ENCODE assay signal across 3 worm cellular contexts in genomic region chrX:10624157-10624623, ce11.
TF ChIP-seq lines count a peak whose summit lies in the region.

abl-1 (minus strand) TSS chrX:10624207.

TF ChIP-seq in whole organism, L1 larva, 84 proteins besides CTCF, POLR2A, EP300 and RAD21 (continued from another document and continues in another):
- TF ChIP-seq hlh-17 (GFP tag; optimal IDR thresholded peaks at IDR 0.05; lab: Kevin White, UChicago; ENCODE audit: borderline replicate concordance): no peak
- TF ChIP-seq nhr-90 (tag; optimal IDR thresholded peaks at IDR 0.05; lab: Kevin White, UChicago; ENCODE audit: poor library complexity): no peak
- no peak for TF ChIP-seq snpc-4 (tag; optimal IDR thresholded peaks at IDR 0.05; lab: Kevin White, UChicago)
- TF ChIP-seq lin-14 (GFP tag; optimal IDR thresholded peaks at IDR 0.05; lab: Kevin White, UChicago): peak; percentile 64
- no peak for TF ChIP-seq efl-3 (GFP tag; optimal IDR thresholded peaks at IDR 0.05; lab: Kevin White, UChicago)
- TF ChIP-seq lir-3 (tag; optimal IDR thresholded peaks at IDR 0.05; lab: Kevin White, UChicago; ENCODE audit: poor library complexity): no peak
- TF ChIP-seq ceh-82 (tag; optimal IDR thresholded peaks at IDR 0.05; lab: Kevin White, UChicago): no peak
- TF ChIP-seq ets-5 (GFP tag; IDR thresholded peaks at IDR 0.05; lab: Robert Waterston, UW): no peak
- TF ChIP-seq nhr-85 (tag; lab: Kevin White, UChicago): peak; percentile 8
- no peak for TF ChIP-seq nhr-28 (tag; optimal IDR thresholded peaks at IDR 0.05; lab: Kevin White, UChicago)
- TF ChIP-seq vab-15 (tag; optimal IDR thresholded peaks at IDR 0.05; lab: Kevin White, UChicago): no peak
- TF ChIP-seq mep-1 (tag; optimal IDR thresholded peaks at IDR 0.05; lab: Kevin White, UChicago): peak; percentile 18
- TF ChIP-seq unc-98 (GFP tag; IDR thresholded peaks at IDR 0.05; lab: Robert Waterston, UW): no peak
- no peak for TF ChIP-seq mab-9 (GFP tag; IDR thresholded peaks at IDR 0.05; lab: Robert Waterston, UW)
- no peak for TF ChIP-seq egl-27 (tag; optimal IDR thresholded peaks at IDR 0.05; lab: Kevin White, UChicago)
- no peak for TF ChIP-seq fkh-10 (GFP tag; optimal IDR thresholded peaks at IDR 0.05; lab: Kevin White, UChicago)
- TF ChIP-seq pqm-1 (tag; optimal IDR thresholded peaks at IDR 0.05; lab: Kevin White, UChicago): no peak
- no peak for TF ChIP-seq hlh-4 (tag; optimal IDR thresholded peaks at IDR 0.05; lab: Kevin White, UChicago)
- TF ChIP-seq zag-1 (tag; optimal IDR thresholded peaks at IDR 0.05; lab: Kevin White, UChicago): no peak
- TF ChIP-seq ceh-88 (GFP tag; IDR thresholded peaks at IDR 0.05; lab: Robert Waterston, UW): no peak
- TF ChIP-seq fkh-8 (tag; optimal IDR thresholded peaks at IDR 0.05; lab: Kevin White, UChicago): no peak
- no peak for TF ChIP-seq egl-13 (tag; optimal IDR thresholded peaks at IDR 0.05; lab: Kevin White, UChicago)
- TF ChIP-seq isw-1 (GFP tag; IDR thresholded peaks at IDR 0.05; lab: Robert Waterston, UW): no peak
- TF ChIP-seq sox-4 (tag; optimal IDR thresholded peaks at IDR 0.05; lab: Kevin White, UChicago): no peak
- no peak for TF ChIP-seq ztf-11 (tag; optimal IDR thresholded peaks at IDR 0.05; lab: Kevin White, UChicago)
- no peak for TF ChIP-seq C04F5.9 (tag; optimal IDR thresholded peaks at IDR 0.05; lab: Kevin White, UChicago)
- TF ChIP-seq ztf-4 (tag; optimal IDR thresholded peaks at IDR 0.05; lab: Kevin White, UChicago): no peak
- no peak for TF ChIP-seq sup-37 (GFP tag; optimal IDR thresholded peaks at IDR 0.05; lab: Kevin White, UChicago)
- no peak for TF ChIP-seq nhr-237 (tag; optimal IDR thresholded peaks at IDR 0.05; lab: Kevin White, UChicago)
- TF ChIP-seq unc-30 (tag; optimal IDR thresholded peaks at IDR 0.05; lab: Kevin White, UChicago): no peak
- no peak for TF ChIP-seq fkh-4 (tag; optimal IDR thresholded peaks at IDR 0.05; lab: Kevin White, UChicago; ENCODE audit: borderline replicate concordance)
- TF ChIP-seq nhr-19 (GFP tag; conservative IDR thresholded peaks at IDR 0.05; lab: Robert Waterston, UW): no peak
- TF ChIP-seq elt-3 (tag; optimal IDR thresholded peaks at IDR 0.05; lab: Kevin White, UChicago): no peak
- no peak for TF ChIP-seq xbp-1 (tag; optimal IDR thresholded peaks at IDR 0.05; lab: Kevin White, UChicago)
- TF ChIP-seq nhr-12 (tag; optimal IDR thresholded peaks at IDR 0.05; lab: Kevin White, UChicago): no peak
- TF ChIP-seq ceh-8 (GFP tag; optimal IDR thresholded peaks at IDR 0.05; lab: Kevin White, UChicago): no peak
- TF ChIP-seq snu-23 (GFP tag; optimal IDR thresholded peaks at IDR 0.05; lab: Kevin White, UChicago): peak; percentile 26
- TF ChIP-seq lin-35 (GFP tag; optimal IDR thresholded peaks at IDR 0.05; lab: Kevin White, UChicago): peak in 1 of 2 experiments; percentile 27
- peak; percentile 11 for TF ChIP-seq nhr-71 (tag; optimal IDR thresholded peaks at IDR 0.05; lab: Kevin White, UChicago)
- TF ChIP-seq lsy-2 (tag; optimal IDR thresholded peaks at IDR 0.05; lab: Kevin White, UChicago): peak in 1 of 2 experiments; percentile 32
- no peak for TF ChIP-seq Y116A8C.19 (tag; optimal IDR thresholded peaks at IDR 0.05; lab: Kevin White, UChicago; ENCODE audit: borderline replicate concordance)
- no peak for TF ChIP-seq sptf-1 (tag; optimal IDR thresholded peaks at IDR 0.05; lab: Kevin White, UChicago)
- no peak for TF ChIP-seq aha-1 (tag; optimal IDR thresholded peaks at IDR 0.05; lab: Kevin White, UChicago)
- TF ChIP-seq pax-3 (tag; optimal IDR thresholded peaks at IDR 0.05; lab: Kevin White, UChicago): no peak
- TF ChIP-seq mdl-1 (tag; optimal IDR thresholded peaks at IDR 0.05; lab: Kevin White, UChicago): peak in 1 of 2 experiments; percentile 12

TF ChIP-seq in whole organism, L2 larva, 48 proteins besides CTCF, POLR2A, EP300 and RAD21 (continued from another document):
- TF ChIP-seq sma-9 (GFP tag; optimal IDR thresholded peaks at IDR 0.05; lab: Kevin White, UChicago) (no peak), sma-9 (tag; optimal IDR thresholded peaks at IDR 0.05; lab: Kevin White, UChicago) (no peak), snpc-4 (tag; optimal IDR thresholded peaks at IDR 0.05; lab: Kevin White, UChicago) (no peak), lin-13 (GFP tag; optimal IDR thresholded peaks at IDR 0.05; lab: Kevin White, UChicago) (no peak), elt-3 (tag; optimal IDR thresholded peaks at IDR 0.05; lab: Kevin White, UChicago) (no peak), nhr-12 (tag; optimal IDR thresholded peaks at IDR 0.05; lab: Kevin White, UChicago) (no peak), blmp-1 (tag; optimal IDR thresholded peaks at IDR 0.05; lab: Kevin White, UChicago; ENCODE audit: insufficient read depth) (no peak), zag-1 (tag; optimal IDR thresholded peaks at IDR 0.05; lab: Kevin White, UChicago) (no peak), aly-2 (tag; optimal IDR thresholded peaks at IDR 0.05; lab: Kevin White, UChicago) (no peak), sma-3 (GFP tag; optimal IDR thresholded peaks at IDR 0.05; lab: Kevin White, UChicago) (no peak), nhr-21 (tag; optimal IDR thresholded peaks at IDR 0.05; lab: Kevin White, UChicago) (no peak), dmd-4 (tag; optimal IDR thresholded peaks at IDR 0.05; lab: Kevin White, UChicago) (no peak), crh-2 (tag; optimal IDR thresholded peaks at IDR 0.05; lab: Kevin White, UChicago) (no peak), lsy-2 (tag; optimal IDR thresholded peaks at IDR 0.05; lab: Kevin White, UChicago) (peak in 1 of 2 experiments; percentile 5), nhr-10 (tag; optimal IDR thresholded peaks at IDR 0.05; lab: Kevin White, UChicago) (no peak), lin-11 (tag; optimal IDR thresholded peaks at IDR 0.05; lab: Kevin White, UChicago) (no peak), unc-39 (tag; optimal IDR thresholded peaks at IDR 0.05; lab: Kevin White, UChicago) (no peak), ztf-11 (tag; optimal IDR thresholded peaks at IDR 0.05; lab: Kevin White, UChicago) (no peak), ztf-4 (tag; optimal IDR thresholded peaks at IDR 0.05; lab: Kevin White, UChicago) (no peak), sem-4 (tag; optimal IDR thresholded peaks at IDR 0.05; lab: Kevin White, UChicago) (peak; percentile 9), ceh-82 (tag; optimal IDR thresholded peaks at IDR 0.05; lab: Kevin White, UChicago) (no peak), gmeb-1 (tag; optimal IDR thresholded peaks at IDR 0.05; lab: Kevin White, UChicago) (no peak), nhr-6 (tag; optimal IDR thresholded peaks at IDR 0.05; lab: Kevin White, UChicago) (no peak), fos-1 (tag; optimal IDR thresholded peaks at IDR 0.05; lab: Kevin White, UChicago) (peak; percentile 36), unc-62 (GFP tag; optimal IDR thresholded peaks at IDR 0.05; lab: Kevin White, UChicago) (no peak), nhr-129 (tag; optimal IDR thresholded peaks at IDR 0.05; lab: Kevin White, UChicago) (peak; percentile 51), C34F6.9 (tag; optimal IDR thresholded peaks at IDR 0.05; lab: Kevin White, UChicago) (peak; percentile 39), mab-5 (tag; optimal IDR thresholded peaks at IDR 0.05; lab: Kevin White, UChicago) (no peak), ztf-1 (GFP tag; conservative IDR thresholded peaks at IDR 0.05; lab: Robert Waterston, UW) (no peak), peb-1 (tag; optimal IDR thresholded peaks at IDR 0.05; lab: Kevin White, UChicago) (no peak), Y55F3AM.14 (GFP tag; optimal IDR thresholded peaks at IDR 0.05; lab: Kevin White, UChicago) (no peak), nhr-25 (tag; optimal IDR thresholded peaks at IDR 0.05; lab: Kevin White, UChicago) (no peak), R02D3.7 (tag; optimal IDR thresholded peaks at IDR 0.05; lab: Kevin White, UChicago) (no peak), nhr-237 (tag; optimal IDR thresholded peaks at IDR 0.05; lab: Kevin White, UChicago) (no peak), mdl-1 (tag; optimal IDR thresholded peaks at IDR 0.05; lab: Kevin White, UChicago) (no peak), unc-55 (GFP tag; optimal IDR thresholded peaks at IDR 0.05; lab: Kevin White, UChicago) (no peak), skn-1 (tag; optimal IDR thresholded peaks at IDR 0.05; lab: Kevin White, UChicago) (no peak)

TF ChIP-seq in whole organism, L4 larva, 104 proteins besides CTCF, POLR2A, EP300 and RAD21 (continued from another document):
- no peak for TF ChIP-seq ztf-11 (tag; optimal IDR thresholded peaks at IDR 0.05; lab: Kevin White, UChicago)
- TF ChIP-seq ceh-28 (tag; optimal IDR thresholded peaks at IDR 0.05; lab: Kevin White, UChicago): no peak
- no peak for TF ChIP-seq snpc-1.2 (GFP tag; IDR thresholded peaks at IDR 0.05; lab: Robert Waterston, UW)
- TF ChIP-seq daf-8 (GFP tag; IDR thresholded peaks at IDR 0.05; lab: Robert Waterston, UW): no peak
- TF ChIP-seq lin-39 (tag; optimal IDR thresholded peaks at IDR 0.05; lab: Kevin White, UChicago): no peak
- no peak for TF ChIP-seq hlh-30 (tag; optimal IDR thresholded peaks at IDR 0.05; lab: Kevin White, UChicago; ENCODE audit: insufficient read depth)
- TF ChIP-seq tra-1 (GFP tag; IDR thresholded peaks at IDR 0.05; lab: Robert Waterston, UW): no peak
- no peak for TF ChIP-seq ctbp-1 (GFP tag; IDR thresholded peaks at IDR 0.05; lab: Robert Waterston, UW)
- TF ChIP-seq zfp-2 (tag; optimal IDR thresholded peaks at IDR 0.05; lab: Kevin White, UChicago): no peak
- TF ChIP-seq nhr-102 (tag; optimal IDR thresholded peaks at IDR 0.05; lab: Kevin White, UChicago): no peak
- no peak for TF ChIP-seq hlh-11 (tag; optimal IDR thresholded peaks at IDR 0.05; lab: Kevin White, UChicago)
- TF ChIP-seq egl-27 (tag; optimal IDR thresholded peaks at IDR 0.05; lab: Kevin White, UChicago): no peak
- no peak for TF ChIP-seq mxl-3 (GFP tag; optimal IDR thresholded peaks at IDR 0.05; lab: Kevin White, UChicago)
- no peak for TF ChIP-seq ama-1 (optimal IDR thresholded peaks at IDR 0.05; lab: Kevin White, UChicago)
- no peak for TF ChIP-seq vab-7 (GFP tag; IDR thresholded peaks at IDR 0.05; lab: Robert Waterston, UW)
- peak in 1 of 2 experiments; percentile 88 for TF ChIP-seq unc-62 (GFP tag; optimal IDR thresholded peaks at IDR 0.05 in 1 of 2; lab: Kevin White, UChicago)
- no peak for TF ChIP-seq unc-62 (tag; optimal IDR thresholded peaks at IDR 0.05; lab: Kevin White, UChicago)
- TF ChIP-seq nhr-25 (tag; optimal IDR thresholded peaks at IDR 0.05; lab: Kevin White, UChicago; ENCODE audit: borderline replicate concordance, insufficient read depth): no peak
- TF ChIP-seq ceh-62 (tag; optimal IDR thresholded peaks at IDR 0.05; lab: Kevin White, UChicago): no peak
- TF ChIP-seq cey-2 (tag; optimal IDR thresholded peaks at IDR 0.05; lab: Kevin White, UChicago; ENCODE audit: borderline replicate concordance, insufficient read depth): no peak
- peak; percentile 42; the same call in 1 of the 2 replicates for TF ChIP-seq hmg-1.1 (GFP tag; IDR thresholded peaks at IDR 0.05; lab: Robert Waterston, UW)
- TF ChIP-seq hif-1 (tag; optimal IDR thresholded peaks at IDR 0.05; lab: Kevin White, UChicago): no peak
- peak; percentile 17 for TF ChIP-seq nhr-28 (tag; optimal IDR thresholded peaks at IDR 0.05; lab: Kevin White, UChicago)
- no peak for TF ChIP-seq nhr-11 (tag; optimal IDR thresholded peaks at IDR 0.05; lab: Kevin White, UChicago)
- TF ChIP-seq mep-1 (tag; optimal IDR thresholded peaks at IDR 0.05; lab: Kevin White, UChicago): peak; percentile 45
- TF ChIP-seq nhr-6 (tag; optimal IDR thresholded peaks at IDR 0.05; lab: Kevin White, UChicago): peak; percentile 28
- TF ChIP-seq T26A8.4 (GFP tag; IDR thresholded peaks at IDR 0.05; lab: Robert Waterston, UW): no peak
- TF ChIP-seq pha-4 (GFP tag; IDR thresholded peaks at IDR 0.05; lab: Robert Waterston, UW): no peak
- peak; percentile 3 for TF ChIP-seq pha-4 (tag; optimal IDR thresholded peaks at IDR 0.05; lab: Kevin White, UChicago)
- TF ChIP-seq lin-38 (GFP tag; IDR thresholded peaks at IDR 0.05; lab: Robert Waterston, UW): peak; percentile 82
